Fruit fly (Drosophila melanogaster) whole organism, embryonic: Measurements from ENCODE around the gene CG14958.

Source experiments
- BtbVII ChIP-seq: fragments of 200-800 bp; sonication (Bioruptor generic); optimal IDR thresholded peaks from 3 replicates; lab custom pipeline; 2017; ENCODE audit warnings: missing biosample characterization, mild to moderate bottlenecking, missing genetic modification characterization
- Bteb2 ChIP-seq: fragments of 200-800 bp; sonication (Bioruptor generic); optimal IDR thresholded peaks from 2 replicates; lab custom pipeline; 2016; ENCODE audit warnings: missing biosample characterization, missing genetic modification characterization
- CG10654 ChIP-seq: fragments of 200-800 bp; sonication (Bioruptor generic); optimal IDR thresholded peaks from 2 replicates; lab custom pipeline; 2016; ENCODE audit warnings: missing biosample characterization, missing genetic modification characterization
- CG12659 ChIP-seq: fragments of 200-800 bp; sonication (Bioruptor generic); optimal IDR thresholded peaks from 3 replicates; lab custom pipeline; 2017; ENCODE audit warnings: mild to moderate bottlenecking, missing biosample characterization, missing genetic modification reagents, missing genetic modification characterization
- CG17328 ChIP-seq: fragments of 200-800 bp; sonication (Bioruptor generic); IDR thresholded peaks from 2 replicates; pipeline ENCODE4 v1.3.6; 2022; ENCODE audit warnings: missing biosample characterization, missing genetic modification characterization
- CG17359 ChIP-seq: fragments of 200-800 bp; sonication (Bioruptor generic); optimal IDR thresholded peaks from 3 replicates; lab custom pipeline; 2018; ENCODE audit warnings: missing biosample characterization, mild to moderate bottlenecking, missing genetic modification characterization, moderate library complexity
- CG17385 ChIP-seq: fragments of 200-800 bp; sonication (Bioruptor generic); optimal IDR thresholded peaks from 3 replicates; lab custom pipeline; 2018; ENCODE audit warnings: missing biosample characterization, mild to moderate bottlenecking, missing genetic modification characterization
- CG17802 ChIP-seq: fragments of 200-800 bp; sonication (Bioruptor generic); optimal IDR thresholded peaks from 2 replicates; lab custom pipeline; 2018; ENCODE audit warnings: missing biosample characterization, mild to moderate bottlenecking, missing genetic modification characterization, moderate library complexity
- CG17829 ChIP-seq: fragments of 200-800 bp; optimal IDR thresholded peaks from 2 replicates; lab custom pipeline; 2019; ENCODE audit warnings: missing biosample characterization, mild to moderate bottlenecking, missing genetic modification characterization, moderate library complexity
- CG17912 ChIP-seq: fragments of 200-800 bp; sonication (Bioruptor generic); optimal IDR thresholded peaks from 2 replicates; lab custom pipeline; 2018; ENCODE audit warnings: missing biosample characterization, mild to moderate bottlenecking, missing genetic modification characterization
- CG1792 ChIP-seq: fragments of 200-800 bp; sonication (Bioruptor generic); optimal IDR thresholded peaks from 2 replicates; lab custom pipeline; 2016; ENCODE audit warnings: missing biosample characterization, missing genetic modification characterization
- CG18599 ChIP-seq: fragments of 200-800 bp; sonication (Bioruptor generic); optimal IDR thresholded peaks from 3 replicates; lab custom pipeline; 2017; ENCODE audit warnings: missing biosample characterization, missing genetic modification characterization, mild to moderate bottlenecking, moderate library complexity, missing genetic modification reagents
- CG2129 ChIP-seq: fragments of 200-800 bp; sonication (Bioruptor generic); IDR thresholded peaks from 2 replicates; pipeline ENCODE4 v1.3.6; 2022; ENCODE audit warnings: missing biosample characterization, missing genetic modification characterization; ENCODE audit not compliant: partially characterized antibody
- CG2678 ChIP-seq: fragments of 200-800 bp; sonication (Bioruptor generic); optimal IDR thresholded peaks from 3 replicates; lab custom pipeline; 2019; ENCODE audit warnings: missing biosample characterization, mild to moderate bottlenecking, missing genetic modification characterization, moderate library complexity
- CG2875 ChIP-seq: fragments of 200-800 bp; sonication (Bioruptor generic); optimal IDR thresholded peaks from 2 replicates; lab custom pipeline; 2017; ENCODE audit warnings: missing biosample characterization, mild to moderate bottlenecking, missing genetic modification characterization, missing genetic modification reagents
- CG34422 ChIP-seq: fragments of 200-800 bp; sonication (Bioruptor generic); IDR thresholded peaks from 3 replicates; pipeline ENCODE4 v1.3.6; 2022; ENCODE audit warnings: missing biosample characterization, missing genetic modification characterization
- CG8359 ChIP-seq: fragments of 200-800 bp; sonication (Bioruptor generic); optimal IDR thresholded peaks from 2 replicates; lab custom pipeline; 2017; ENCODE audit warnings: missing biosample characterization, mild to moderate bottlenecking, missing genetic modification characterization, borderline replicate concordance
- Camta ChIP-seq: fragments of 200-800 bp; sonication (Bioruptor generic); optimal IDR thresholded peaks from 2 replicates; lab custom pipeline; 2016; ENCODE audit warnings: missing biosample characterization, missing genetic modification characterization
- E2f1 ChIP-seq: fragments of 200-800 bp; sonication (Bioruptor generic); IDR thresholded peaks from 2 replicates; pipeline ENCODE4 v1.3.6; 2022; ENCODE audit warnings: missing biosample characterization, missing genetic modification characterization
- Eip74EF ChIP-seq, 2 experiments: fragments of 200-800 bp in 1 of 2; fragments of >200 bp in 1 of 2; sonication (Bioruptor generic) in 1 of 2; optimal IDR thresholded peaks; 2 replicates each; lab custom pipeline; 2017 to 2019; ENCODE audit warnings: missing biosample characterization in 2 of 2, missing genetic modification characterization in 2 of 2, mild to moderate bottlenecking in 1 of 2, moderate library complexity in 1 of 2
- Elba2 ChIP-seq: fragments of 200-800 bp; sonication (Bioruptor generic); optimal IDR thresholded peaks from 3 replicates; lab custom pipeline; 2016; ENCODE audit warnings: missing biosample characterization, missing genetic modification characterization
- Hmr ChIP-seq: fragments of 200-800 bp; sonication (Bioruptor generic); optimal IDR thresholded peaks from 3 replicates; lab custom pipeline; 2017; ENCODE audit warnings: mild to moderate bottlenecking, missing biosample characterization, missing genetic modification reagents, missing genetic modification characterization
- Hr51 ChIP-seq, 2 experiments: fragments of 200-800 bp; sonication (Bioruptor generic); optimal IDR thresholded peaks; 2 replicates in 1 of 2; 3 replicates in 1 of 2; lab custom pipeline; 2016 to 2018; ENCODE audit warnings: missing biosample characterization in 2 of 2, missing genetic modification characterization in 2 of 2, mild to moderate bottlenecking in 1 of 2, moderate library complexity in 1 of 2
- MBD-R2 ChIP-seq: fragments of 200-800 bp; sonication (Bioruptor generic); IDR thresholded peaks from 2 replicates; pipeline ENCODE4 v1.3.6; 2022; ENCODE audit warnings: missing biosample characterization, missing genetic modification characterization
- Mes4 ChIP-seq: fragments of 200-800 bp; sonication (Bioruptor generic); optimal IDR thresholded peaks from 2 replicates; lab custom pipeline; 2016; ENCODE audit warnings: missing biosample characterization, missing genetic modification characterization
- NFAT ChIP-seq: fragments of 200-800 bp; sonication (Bioruptor generic); IDR thresholded peaks from 2 replicates; pipeline ENCODE4 v1.3.6; 2022; ENCODE audit warnings: missing biosample characterization, missing genetic modification characterization
- Oli ChIP-seq: fragments of 200-800 bp; sonication (Bioruptor generic); optimal IDR thresholded peaks from 2 replicates; lab custom pipeline; 2018; ENCODE audit warnings: missing biosample characterization, mild to moderate bottlenecking, missing genetic modification characterization, moderate library complexity
- Sry-β ChIP-seq: fragments of 200-800 bp; sonication (Bioruptor generic); optimal IDR thresholded peaks from 2 replicates; lab custom pipeline; 2018; ENCODE audit warnings: missing biosample characterization, mild to moderate bottlenecking, missing genetic modification characterization, moderate library complexity
- Taf1 ChIP-seq: fragments of 200-800 bp; sonication (Bioruptor generic); IDR thresholded peaks from 2 replicates; pipeline ENCODE4 v1.3.6; 2022; ENCODE audit warnings: missing biosample characterization, missing genetic modification characterization
- Tbp ChIP-seq: fragments of >200 bp; optimal IDR thresholded peaks from 2 replicates; lab custom pipeline; 2018; ENCODE audit warnings: missing biosample characterization, missing genetic modification characterization
- ara ChIP-seq: fragments of 200-800 bp; sonication (Bioruptor generic); IDR thresholded peaks from 2 replicates; pipeline ENCODE4 v1.3.6; 2022; ENCODE audit warnings: missing biosample characterization, missing genetic modification characterization
- bsh ChIP-seq, 2 experiments: fragments of 200-800 bp; sonication (Bioruptor generic); optimal IDR thresholded peaks; 2 replicates each; lab custom pipeline; 2017 to 2018; ENCODE audit warnings: mild to moderate bottlenecking in 2 of 2, missing biosample characterization in 2 of 2, missing genetic modification characterization in 2 of 2, moderate library complexity in 1 of 2
- cad ChIP-seq: fragments of >200 bp; optimal IDR thresholded peaks from 2 replicates; lab custom pipeline; 2017; ENCODE audit warnings: missing biosample characterization, missing genetic modification characterization
- corto ChIP-seq: fragments of 200-800 bp; sonication (Bioruptor generic); optimal IDR thresholded peaks from 2 replicates; lab custom pipeline; 2016; ENCODE audit warnings: missing biosample characterization, mild to moderate bottlenecking, missing genetic modification characterization, moderate library complexity
- da ChIP-seq: fragments of 200-800 bp; sonication (Bioruptor generic); optimal IDR thresholded peaks from 2 replicates; lab custom pipeline; 2016; ENCODE audit warnings: missing biosample characterization, missing genetic modification characterization
- gro ChIP-seq: fragments of 200-800 bp; sonication (Bioruptor generic); optimal IDR thresholded peaks from 2 replicates; lab custom pipeline; 2016; ENCODE audit warnings: missing biosample characterization, missing genetic modification characterization
- hkb ChIP-seq, 2 experiments: fragments of 200-800 bp in 1 of 2; fragments of >200 bp in 1 of 2; sonication (Bioruptor generic) in 1 of 2; IDR thresholded peaks in 1 of 2; optimal IDR thresholded peaks in 1 of 2; 2 replicates each; pipeline versions ENCODE4 v1.3.6 to Lab custom; 2017 to 2022; ENCODE audit warnings: missing biosample characterization in 1 of 2, missing genetic modification characterization in 1 of 2
- mirr ChIP-seq: fragments of 200-800 bp; sonication (Bioruptor generic); optimal IDR thresholded peaks from 3 replicates; lab custom pipeline; 2018; ENCODE audit warnings: missing biosample characterization, mild to moderate bottlenecking, missing genetic modification characterization
- onecut ChIP-seq: fragments of 200-800 bp; sonication (Bioruptor generic); IDR thresholded peaks from 2 replicates; pipeline ENCODE4 v1.3.6; 2022; ENCODE audit warnings: missing biosample characterization, missing genetic modification characterization
- p53 ChIP-seq: fragments of 200-800 bp; sonication (Bioruptor generic); optimal IDR thresholded peaks from 2 replicates; lab custom pipeline; 2016; ENCODE audit warnings: missing biosample characterization, missing genetic modification characterization
- pb ChIP-seq: fragments of 200-800 bp; sonication (Bioruptor generic); optimal IDR thresholded peaks from 3 replicates; lab custom pipeline; 2016; ENCODE audit warnings: missing biosample characterization, missing genetic modification characterization
- sens ChIP-seq: fragments of 200-800 bp; sonication (Bioruptor generic); peaks from one replicate; lab custom pipeline; 2016; ENCODE audit warnings: missing biosample characterization, missing genetic modification characterization
- stwl ChIP-seq: fragments of 200-800 bp; sonication (Bioruptor generic); optimal IDR thresholded peaks from 3 replicates; lab custom pipeline; 2018; ENCODE audit warnings: missing biosample characterization, mild to moderate bottlenecking, missing genetic modification characterization, moderate library complexity
- unc-4 ChIP-seq: fragments of 200-800 bp; sonication (Bioruptor generic); IDR thresholded peaks from 2 replicates; pipeline ENCODE4 v1.3.6; 2022; ENCODE audit warnings: missing biosample characterization, missing genetic modification characterization; ENCODE audit not compliant: partially characterized antibody
- vnd ChIP-seq: fragments of 200-800 bp; sonication (Bioruptor generic); IDR thresholded peaks from 3 replicates; pipeline ENCODE4 v1.3.6; 2022; ENCODE audit warnings: missing biosample characterization, missing genetic modification characterization; ENCODE audit not compliant: partially characterized antibody
- zfh2 ChIP-seq: fragments of 200-800 bp; sonication (Bioruptor generic); optimal IDR thresholded peaks from 2 replicates; lab custom pipeline; 2016; ENCODE audit warnings: missing biosample characterization, missing genetic modification characterization

CG14958 gene

DNA sequence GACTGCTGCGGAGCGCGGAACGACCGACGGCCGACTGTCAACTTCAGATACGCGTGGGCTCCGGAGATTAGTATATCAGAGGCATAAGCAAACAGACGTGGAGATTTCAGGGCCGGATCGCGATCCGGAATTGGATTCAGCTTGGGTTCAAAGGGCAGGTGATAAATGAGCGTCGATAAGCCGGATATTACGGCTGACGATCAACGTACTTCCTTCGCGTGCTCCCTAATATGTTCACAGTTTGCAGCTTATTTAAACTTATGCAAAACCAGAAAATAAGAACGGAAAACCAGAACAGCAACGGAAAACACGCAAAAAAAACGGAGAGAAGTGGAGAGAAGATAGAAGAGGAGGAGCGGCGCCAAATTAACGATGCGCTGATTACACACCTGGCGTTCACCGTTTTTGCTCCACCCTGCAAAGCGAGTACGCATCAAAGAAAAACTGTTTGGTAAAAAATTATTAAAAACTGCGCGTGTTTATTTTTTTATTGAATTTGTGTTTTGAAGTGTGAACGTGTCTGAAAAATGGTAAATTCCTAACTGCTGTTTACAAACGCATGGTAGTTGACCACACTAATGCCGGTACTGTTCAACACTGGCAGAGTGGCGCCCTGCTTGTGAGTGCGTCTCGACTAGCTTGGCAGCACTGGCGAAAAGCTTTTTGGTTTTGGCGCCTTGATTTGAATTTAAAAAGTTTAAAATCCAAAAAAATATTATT, 49.4 kb downstream of the CG14958 start, which contains the start of gene CG17746 (continued):
- peak; percentile 59; the same call in 1 of the 3 replicates for TF ChIP-seq CG34422 (GFP tag; lab: Robert Waterston, UW)
- peak; percentile 25 for TF ChIP-seq da (GFP tag; lab: Kevin White, UChicago)
- TF ChIP-seq stwl, result peak; percentile 100
- TF ChIP-seq CG8359 (GFP tag; lab: Kevin White, UChicago), result no peak
- TF ChIP-seq hkb (optimal IDR thresholded peaks at IDR 0.05; lab: Kevin White, UChicago), result peak; percentile 84
- no peak for TF ChIP-seq hkb (GFP tag; IDR thresholded peaks at IDR 0.05; lab: Robert Waterston, UW)
- no peak for TF ChIP-seq Taf1 (GFP tag; lab: Robert Waterston, UW)
- peak; percentile 47 for TF ChIP-seq CG10654 (GFP tag; lab: Kevin White, UChicago)
- TF ChIP-seq Hmr (GFP tag; lab: Kevin White, UChicago), result peak; percentile 68
- TF ChIP-seq zfh2 (GFP tag; lab: Kevin White, UChicago), result peak; percentile 54
- peak; percentile 50 for TF ChIP-seq CG17802
- TF ChIP-seq Bteb2 (GFP tag; lab: Kevin White, UChicago), result peak; percentile 45
- peak; percentile 16 for TF ChIP-seq CG1792 (GFP tag; lab: Kevin White, UChicago)
- peak; percentile 41; the same call in 1 of the 2 replicates for TF ChIP-seq unc-4
- no peak for TF ChIP-seq CG18599
- peak; percentile 69 for TF ChIP-seq CG17912 (GFP tag; lab: Kevin White, UChicago)
- TF ChIP-seq MBD-R2 (GFP tag; lab: Robert Waterston, UW), result peak; percentile 80
- TF ChIP-seq pb (GFP tag; lab: Kevin White, UChicago), result peak; percentile 14
- peak; percentile 5 for TF ChIP-seq Mes4 (GFP tag; lab: Kevin White, UChicago)
- peak; percentile 59 for TF ChIP-seq p53 (GFP tag; lab: Kevin White, UChicago)
- peak; percentile 54 for TF ChIP-seq CG17829
- TF ChIP-seq sens (GFP tag; lab: Kevin White, UChicago), result no peak

DNA sequence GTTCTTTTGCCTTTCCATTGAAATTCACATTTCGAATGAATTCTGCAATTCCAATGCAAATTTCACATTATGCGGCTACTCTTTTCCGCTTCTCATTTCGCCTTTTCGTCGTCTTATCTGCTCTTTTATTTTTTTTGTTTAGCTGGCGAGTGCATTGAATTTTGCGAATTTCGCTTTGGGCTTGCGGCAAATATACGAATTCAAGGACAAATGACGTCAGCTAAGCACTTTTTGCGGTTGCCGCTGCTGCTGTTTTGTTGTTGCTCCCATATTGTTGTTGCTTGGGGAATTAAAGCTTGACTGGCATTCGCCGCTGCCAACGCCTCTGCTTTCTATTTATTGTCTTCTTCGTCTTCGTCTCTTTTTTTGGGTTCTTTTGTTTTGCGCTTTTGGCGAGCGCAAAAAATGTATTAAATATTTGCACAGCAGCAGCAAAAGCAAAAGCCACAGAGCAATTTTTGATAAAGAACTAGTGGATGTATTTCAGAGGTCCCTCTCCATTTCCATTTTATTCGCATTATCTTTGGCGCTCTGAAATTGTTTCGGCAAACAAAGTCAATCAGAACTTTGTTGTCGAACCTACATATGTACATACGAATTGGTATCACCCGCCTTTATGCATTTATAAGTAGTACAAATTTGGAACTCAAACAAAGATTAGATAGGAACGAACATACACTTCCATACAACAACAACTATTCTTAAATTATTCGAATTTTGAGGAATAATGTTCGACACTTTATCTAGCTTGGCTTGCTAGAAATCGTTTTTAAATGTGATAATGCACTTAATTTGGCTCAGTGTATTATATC, 50.2 kb downstream of the CG14958 start:
- no peak for TF ChIP-seq CG2129 (GFP tag; lab: Robert Waterston, UW)
- TF ChIP-seq Camta (GFP tag; lab: Kevin White, UChicago), result no peak
- TF ChIP-seq Hr51 (GFP tag; optimal IDR thresholded peaks at IDR 0.05; lab: Kevin White, UChicago), result no peak
- TF ChIP-seq onecut, result no peak
- no peak for TF ChIP-seq CG2875 (GFP tag; lab: Kevin White, UChicago)
- TF ChIP-seq corto (GFP tag; lab: Kevin White, UChicago), result peak; percentile 65
- no peak for TF ChIP-seq Tbp
- no peak for TF ChIP-seq cad (GFP tag; lab: Kevin White, UChicago)
- TF ChIP-seq Oli (tag; lab: Kevin White, UChicago), result no peak
- peak in 1 of 2 experiments; percentile 46 for TF ChIP-seq bsh (GFP tag; optimal IDR thresholded peaks at IDR 0.05; lab: Kevin White, UChicago)
- TF ChIP-seq ara (GFP tag; lab: Robert Waterston, UW), result no peak
- no peak for TF ChIP-seq Eip74EF (GFP tag; optimal IDR thresholded peaks at IDR 0.05; lab: Kevin White, UChicago)
- TF ChIP-seq E2f1 (GFP tag; lab: Robert Waterston, UW), result 0 out of 2 replicates have a peak, but pooled peaks have one; percentile 2
- no peak for TF ChIP-seq vnd (GFP tag; lab: Robert Waterston, UW)
- peak; percentile 89 for TF ChIP-seq mirr (GFP tag; lab: Kevin White, UChicago)
- TF ChIP-seq BtbVII (GFP tag; lab: Kevin White, UChicago), result no peak
- no peak for TF ChIP-seq Sry-β (GFP tag; lab: Kevin White, UChicago)
- peak; percentile 17; the same call in 1 of the 2 replicates for TF ChIP-seq CG17328 (GFP tag; lab: Robert Waterston, UW)
- no peak for TF ChIP-seq CG12659
- peak; percentile 9 for TF ChIP-seq CG17359 (tag; lab: Kevin White, UChicago)
- peak; percentile 10 for TF ChIP-seq CG2678 (tag; lab: Kevin White, UChicago)
- no peak for TF ChIP-seq NFAT (GFP tag; lab: Robert Waterston, UW)
- TF ChIP-seq Elba2 (GFP tag; lab: Kevin White, UChicago), result no peak
- TF ChIP-seq gro, result no peak
- peak; percentile 13 for TF ChIP-seq CG17385 (GFP tag; lab: Kevin White, UChicago)
